Worm (Caenorhabditis elegans): Measurements from ENCODE around the gene myo-5.

DNA sequence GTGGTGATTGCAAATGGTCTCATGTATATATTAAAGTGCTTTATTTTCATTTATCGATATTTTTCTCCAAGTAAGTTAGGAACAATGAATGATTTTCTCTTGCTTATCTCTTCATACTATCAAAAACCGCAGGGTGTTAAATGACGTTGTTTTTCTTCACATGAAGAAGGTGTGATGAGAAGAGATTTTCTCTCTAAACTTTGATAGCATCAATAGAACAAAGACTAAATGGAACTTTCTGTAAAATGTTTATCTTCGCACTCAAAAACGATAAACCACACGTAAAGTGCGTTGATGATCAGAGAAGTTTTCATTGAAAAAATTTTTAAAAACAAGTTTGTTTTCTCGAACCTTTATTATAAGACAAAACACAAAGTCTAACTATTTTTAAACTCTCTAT lies 29.0 kb upstream of the myo-5 start:
- TF ChIP-seq dmd-4 (tag; optimal IDR thresholded peaks at IDR 0.05; ENCODE audit: borderline replicate concordance) (no peak), pha-4 (tag; optimal IDR thresholded peaks at IDR 0.05) (no peak), pros-1 (tag; optimal IDR thresholded peaks at IDR 0.05) (no peak), ceh-18 (tag; optimal IDR thresholded peaks at IDR 0.05) (no peak), dve-1 (tag; optimal IDR thresholded peaks at IDR 0.05) (no peak), ceh-6 (GFP tag; optimal IDR thresholded peaks at IDR 0.05) (no peak), ceh-14 (tag; optimal IDR thresholded peaks at IDR 0.05) (no peak), pag-3 (tag; optimal IDR thresholded peaks at IDR 0.05; ENCODE audit: borderline replicate concordance) (no peak), F13H6.1 (tag; optimal IDR thresholded peaks at IDR 0.05) (no peak), ztf-16 (tag; optimal IDR thresholded peaks at IDR 0.05) (no peak), pha-2 (tag; optimal IDR thresholded peaks at IDR 0.05) (no peak)

Data from whole organism, late embryonic.